Worm (Caenorhabditis elegans): ENCODE results near the gene somi-1.

ce11 chrV:13364227-13364626, 27.0 kb downstream of the somi-1 start:
- no peak for TF ChIP-seq nhr-76 (tag; optimal IDR thresholded peaks at IDR 0.05)
- TF ChIP-seq ztf-4 (tag; optimal IDR thresholded peaks at IDR 0.05), result no peak
- TF ChIP-seq nhr-19 (GFP tag; conservative IDR thresholded peaks at IDR 0.05), result no peak
- TF ChIP-seq nhr-77 (tag; optimal IDR thresholded peaks at IDR 0.05), result no peak
- no peak for TF ChIP-seq ama-1 (optimal IDR thresholded peaks at IDR 0.05)
- TF ChIP-seq fos-1 (tag; optimal IDR thresholded peaks at IDR 0.05), result no peak
- TF ChIP-seq unc-62 (GFP tag; optimal IDR thresholded peaks at IDR 0.05), result no peak
- no peak for TF ChIP-seq egl-27 (tag; optimal IDR thresholded peaks at IDR 0.05)
- no peak for TF ChIP-seq nhr-85 (tag)
- TF ChIP-seq zip-4 (GFP tag; optimal IDR thresholded peaks at IDR 0.05), result no peak
- no peak for TF ChIP-seq snpc-4 (tag; optimal IDR thresholded peaks at IDR 0.05)
- no peak for TF ChIP-seq lin-15B (tag; optimal IDR thresholded peaks at IDR 0.05)
- no peak for TF ChIP-seq unc-86 (tag; optimal IDR thresholded peaks at IDR 0.05)
- no peak for TF ChIP-seq rnt-1 (tag; optimal IDR thresholded peaks at IDR 0.05)

Data from whole organism, L1 larva.